Fruit fly (Drosophila melanogaster): ENCODE results near the gene mud.

The mud gene

dm6 chrX:14233843-14234337, 13.6 kb upstream of the mud start, which contains the start of gene CG42271 (continued):
- TF ChIP-seq CG13287 (GFP tag; IDR thresholded peaks at IDR 0.05; ENCODE audit: partially characterized antibody) (peak; percentile 97), Abd-B (GFP tag; optimal IDR thresholded peaks at IDR 0.05) (peak; percentile 41), Ssrp (tag; optimal IDR thresholded peaks at IDR 0.05) (peak; percentile 40), CG11093 (GFP tag; IDR thresholded peaks at IDR 0.05) (no peak), CG18476 (GFP tag; optimal IDR thresholded peaks at IDR 0.05) (no peak), CG10979 (tag; optimal IDR thresholded peaks at IDR 0.05) (peak; percentile 5), CG16813 (GFP tag; IDR thresholded peaks at IDR 0.05; ENCODE audit: partially characterized antibody) (peak; percentile 95), gcm (GFP tag; optimal IDR thresholded peaks at IDR 0.05) (no peak), CG31224 (GFP tag; IDR thresholded peaks at IDR 0.05) (no peak), CG4820 (GFP tag; optimal IDR thresholded peaks at IDR 0.05) (peak; percentile 11), Sox102F (GFP tag; optimal IDR thresholded peaks at IDR 0.05) (no peak), dpn (GFP tag; optimal IDR thresholded peaks at IDR 0.05) (peak in 1 of 2 experiments; percentile 4), en (GFP tag; optimal IDR thresholded peaks at IDR 0.05) (no peak), CG18619 (GFP tag; optimal IDR thresholded peaks at IDR 0.05) (peak; percentile 30), sens (GFP tag) (peak; percentile 34), CG8944 (GFP tag; optimal IDR thresholded peaks at IDR 0.05) (no peak), ems (GFP tag; optimal IDR thresholded peaks at IDR 0.05) (no peak), CG4360 (GFP tag; IDR thresholded peaks at IDR 0.05) (peak; percentile 86), croc (GFP tag; conservative IDR thresholded peaks at IDR 0.05) (no peak; the same call in 2 of the 3 replicates), H15 (GFP tag; IDR thresholded peaks at IDR 0.05) (no peak), mirr (GFP tag; optimal IDR thresholded peaks at IDR 0.05) (no peak), Optix (GFP tag; IDR thresholded peaks at IDR 0.05) (no peak), Xrp1 (GFP tag; IDR thresholded peaks at IDR 0.05) (peak; percentile 46; the same call in 1 of the 2 replicates), Xbp1 (GFP tag; optimal IDR thresholded peaks at IDR 0.05) (peak; percentile 41), pum (GFP tag; optimal IDR thresholded peaks at IDR 0.05) (no peak), CG14050 (GFP tag; IDR thresholded peaks at IDR 0.05) (no peak), CG2678 (tag; optimal IDR thresholded peaks at IDR 0.05) (no peak), CG3407 (GFP tag; optimal IDR thresholded peaks at IDR 0.05) (no peak), gfzf (GFP tag; optimal IDR thresholded peaks at IDR 0.05) (no peak), Deaf1 (tag; optimal IDR thresholded peaks at IDR 0.05) (peak; percentile 14), CG1832 (GFP tag; optimal IDR thresholded peaks at IDR 0.05) (no peak), CoRest (tag; optimal IDR thresholded peaks at IDR 0.05) (peak; percentile 76), kah (GFP tag; optimal IDR thresholded peaks at IDR 0.05) (no peak), CG15514 (GFP tag; optimal IDR thresholded peaks at IDR 0.05) (peak; percentile 61), CG3065 (GFP tag; optimal IDR thresholded peaks at IDR 0.05) (no peak), vvl (GFP tag; IDR thresholded peaks at IDR 0.05) (no peak), HHEX (GFP tag; optimal IDR thresholded peaks at IDR 0.05) (peak; percentile 8), ato (GFP tag; IDR thresholded peaks at IDR 0.05; ENCODE audit: partially characterized antibody) (peak; percentile 74), CG18599 (GFP tag; optimal IDR thresholded peaks at IDR 0.05) (peak; percentile 42), Sry-β (GFP tag; optimal IDR thresholded peaks at IDR 0.05) (peak; percentile 55), ind (GFP tag; optimal IDR thresholded peaks at IDR 0.05) (peak; percentile 44), unc-4 (GFP tag; IDR thresholded peaks at IDR 0.05; ENCODE audit: partially characterized antibody) (peak; percentile 96), CG10209 (GFP tag; optimal IDR thresholded peaks at IDR 0.05) (no peak), Myb (GFP tag; optimal IDR thresholded peaks at IDR 0.05) (peak; percentile 5), Atf-2 (GFP tag; optimal IDR thresholded peaks at IDR 0.05) (no peak), Antp (GFP tag; optimal IDR thresholded peaks at IDR 0.05) (no peak), CG10274 (GFP tag; optimal IDR thresholded peaks at IDR 0.05) (no peak), shn (GFP tag; optimal IDR thresholded peaks at IDR 0.05) (no peak), zfh2 (GFP tag; optimal IDR thresholded peaks at IDR 0.05) (no peak), dimm (GFP tag; IDR thresholded peaks at IDR 0.05) (no peak), CG7786 (GFP tag; optimal IDR thresholded peaks at IDR 0.05) (no peak)

Measured in whole organism, embryonic.